Worm (Caenorhabditis elegans): Measurements from ENCODE around the gene ufm-1.

Gene ufm-1

ce11 chrIII:7891573-7892306, 33.0 kb downstream of the ufm-1 start, which contains the start of the genes ZK688.5 and fahd-1:
Gene ZK688.5 (minus strand): TSS chrIII:7891623.
Gene fahd-1 (plus strand): TSS chrIII:7892256.
- TF ChIP-seq sea-1 (GFP tag; conservative IDR thresholded peaks at IDR 0.05): peak; percentile 58; the same call in 1 of the 2 replicates
- peak; percentile 10 for TF ChIP-seq F13C5.2 (tag; optimal IDR thresholded peaks at IDR 0.05)
- TF ChIP-seq tbx-11 (GFP tag; IDR thresholded peaks at IDR 0.05): no peak

DNA sequence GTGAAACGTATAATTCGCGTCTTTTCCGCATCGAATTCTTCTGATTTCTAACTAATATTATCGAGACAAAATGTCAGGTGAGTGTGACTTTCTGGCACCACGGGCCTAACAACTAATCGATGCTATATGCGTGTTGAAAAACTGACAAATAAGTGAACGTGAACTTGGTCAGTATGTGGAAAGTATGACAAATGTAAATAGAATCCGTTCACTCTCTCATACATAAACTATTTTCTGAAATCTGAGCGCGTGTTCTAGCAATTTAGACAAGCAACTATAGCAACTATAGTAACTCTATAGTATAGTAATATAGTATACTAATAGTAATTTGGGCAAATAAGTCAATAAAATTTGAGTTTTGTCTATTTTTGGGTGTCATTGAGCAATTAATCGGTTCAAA, 33.6 kb downstream of the ufm-1 start:
- TF ChIP-seq ceh-13 (GFP tag; optimal IDR thresholded peaks at IDR 0.05) (no peak), hmg-4 (GFP tag; optimal IDR thresholded peaks at IDR 0.05) (no peak), flt-1 (GFP tag; IDR thresholded peaks at IDR 0.05) (no peak), sea-1 (GFP tag; conservative IDR thresholded peaks at IDR 0.05) (no peak), ets-7 (tag; optimal IDR thresholded peaks at IDR 0.05) (no peak), F13C5.2 (tag; optimal IDR thresholded peaks at IDR 0.05) (no peak), ceh-36 (tag; optimal IDR thresholded peaks at IDR 0.05) (no peak), pes-1 (GFP tag; IDR thresholded peaks at IDR 0.05) (no peak), tra-4 (tag; optimal IDR thresholded peaks at IDR 0.05) (no peak)

- TF ChIP-seq ama-1 (optimal IDR thresholded peaks at IDR 0.05) (no peak), hmbx-1 (tag; optimal IDR thresholded peaks at IDR 0.05) (no peak), tra-4 (tag; optimal IDR thresholded peaks at IDR 0.05) (no peak), ceh-36 (tag; optimal IDR thresholded peaks at IDR 0.05) (no peak), hnd-1 (tag; optimal IDR thresholded peaks at IDR 0.05) (no peak), sea-1 (GFP tag; conservative IDR thresholded peaks at IDR 0.05) (no peak), tbx-37 (GFP tag; conservative IDR thresholded peaks at IDR 0.05) (no peak)
Measured at ce11 chrIII:7893224-7893623, 34.4 kb downstream of the ufm-1 start.

DNA sequence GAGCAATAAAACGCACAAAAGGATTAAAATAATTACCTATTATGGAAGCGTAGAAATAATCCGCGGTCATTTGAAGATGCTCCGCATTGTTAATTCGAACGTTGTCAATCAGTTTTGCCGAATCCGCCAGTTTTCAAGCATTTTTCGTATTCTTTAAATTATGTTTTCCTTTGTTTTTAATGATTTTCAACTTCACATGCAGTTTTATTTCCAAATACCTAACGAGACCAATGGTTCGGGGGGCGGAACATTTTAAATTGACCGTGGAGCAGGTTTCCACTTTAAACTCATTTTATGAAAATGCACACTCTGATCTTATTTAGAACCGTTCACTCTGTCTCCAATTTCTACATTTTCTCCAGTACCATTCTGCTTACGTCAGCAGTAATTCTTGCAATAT, 35.9 kb downstream of the ufm-1 start, which contains the start of gene ZK688.4:
Gene ZK688.4, plus strand, starts transcription at position 301 of the 400 bp plus-strand sequence.
- TF ChIP-seq ceh-36 (tag; optimal IDR thresholded peaks at IDR 0.05) (no peak), hmbx-1 (tag; optimal IDR thresholded peaks at IDR 0.05) (no peak), ets-7 (tag; optimal IDR thresholded peaks at IDR 0.05) (no peak), pes-1 (GFP tag; IDR thresholded peaks at IDR 0.05) (no peak), flt-1 (GFP tag; IDR thresholded peaks at IDR 0.05) (no peak), hmg-4 (GFP tag; optimal IDR thresholded peaks at IDR 0.05) (no peak), tra-4 (tag; optimal IDR thresholded peaks at IDR 0.05) (no peak), hnd-1 (tag; optimal IDR thresholded peaks at IDR 0.05) (no peak), ama-1 (optimal IDR thresholded peaks at IDR 0.05) (no peak), F13C5.2 (tag; optimal IDR thresholded peaks at IDR 0.05) (no peak), B0310.2 (tag; optimal IDR thresholded peaks at IDR 0.05) (no peak), tbx-37 (GFP tag; conservative IDR thresholded peaks at IDR 0.05) (no peak), scrt-1 (GFP tag; IDR thresholded peaks at IDR 0.05) (no peak), sea-1 (GFP tag; conservative IDR thresholded peaks at IDR 0.05) (no peak), tbx-11 (GFP tag; IDR thresholded peaks at IDR 0.05) (no peak)

DNA sequence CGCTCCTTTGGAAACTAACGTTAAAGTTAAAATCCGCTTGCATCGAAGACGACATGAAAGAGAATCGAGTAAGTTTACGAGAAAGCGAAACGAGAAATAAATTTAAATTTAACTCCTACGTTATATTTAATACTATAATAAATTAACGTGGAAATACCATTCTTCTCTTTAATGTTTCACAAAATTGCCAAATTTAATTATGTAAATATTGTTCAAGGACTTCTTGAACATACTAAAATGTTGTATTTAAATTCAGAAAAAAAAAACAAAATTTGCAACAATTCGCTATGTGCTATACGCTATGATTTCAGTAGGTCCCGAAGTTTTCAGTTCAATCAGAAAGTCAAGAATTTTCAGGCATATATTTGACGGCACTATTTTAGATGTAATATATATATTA, 38.1 kb downstream of the ufm-1 start, which contains the start of gene ZK688.10:
Gene ZK688.10, minus strand, starts transcription at position 101 of the 400 bp plus-strand sequence.
- TF ChIP-seq tra-4 (tag; optimal IDR thresholded peaks at IDR 0.05) (no peak), aly-1 (tag; optimal IDR thresholded peaks at IDR 0.05) (no peak), ama-1 (optimal IDR thresholded peaks at IDR 0.05) (no peak), ceh-36 (tag; optimal IDR thresholded peaks at IDR 0.05) (no peak), pes-1 (GFP tag; IDR thresholded peaks at IDR 0.05) (no peak), hmbx-1 (tag; optimal IDR thresholded peaks at IDR 0.05) (no peak)

DNA sequence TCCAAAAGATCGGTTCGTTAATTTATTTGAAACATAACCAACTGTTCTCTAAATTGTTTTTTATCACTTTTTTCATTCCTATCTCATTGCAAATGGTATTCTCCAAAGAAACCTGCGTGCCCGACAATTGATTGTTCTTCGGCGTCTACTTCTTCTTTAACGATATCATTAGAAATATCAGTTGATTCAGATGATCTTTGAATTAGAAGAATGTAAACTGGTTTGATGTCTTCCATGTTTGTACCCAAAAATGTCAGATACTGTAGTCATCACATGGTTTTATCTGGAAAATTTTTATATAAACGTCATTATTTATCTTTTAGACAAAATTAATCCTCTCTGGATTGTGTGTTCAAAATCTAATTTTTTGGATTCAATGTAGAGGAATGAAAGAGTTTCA, 39.0 kb downstream of the ufm-1 start:
- no peak for TF ChIP-seq hmbx-1 (tag; optimal IDR thresholded peaks at IDR 0.05)
- no peak for TF ChIP-seq ceh-36 (tag; optimal IDR thresholded peaks at IDR 0.05)
- TF ChIP-seq ets-7 (tag; optimal IDR thresholded peaks at IDR 0.05): no peak
- no peak for TF ChIP-seq tra-4 (tag; optimal IDR thresholded peaks at IDR 0.05)
- no peak for TF ChIP-seq F13C5.2 (tag; optimal IDR thresholded peaks at IDR 0.05)
- no peak for TF ChIP-seq ama-1 (optimal IDR thresholded peaks at IDR 0.05)
- no peak for TF ChIP-seq hmg-4 (GFP tag; optimal IDR thresholded peaks at IDR 0.05)
- no peak for TF ChIP-seq aly-1 (tag; optimal IDR thresholded peaks at IDR 0.05)
- no peak for TF ChIP-seq tbx-37 (GFP tag; conservative IDR thresholded peaks at IDR 0.05)

DNA sequence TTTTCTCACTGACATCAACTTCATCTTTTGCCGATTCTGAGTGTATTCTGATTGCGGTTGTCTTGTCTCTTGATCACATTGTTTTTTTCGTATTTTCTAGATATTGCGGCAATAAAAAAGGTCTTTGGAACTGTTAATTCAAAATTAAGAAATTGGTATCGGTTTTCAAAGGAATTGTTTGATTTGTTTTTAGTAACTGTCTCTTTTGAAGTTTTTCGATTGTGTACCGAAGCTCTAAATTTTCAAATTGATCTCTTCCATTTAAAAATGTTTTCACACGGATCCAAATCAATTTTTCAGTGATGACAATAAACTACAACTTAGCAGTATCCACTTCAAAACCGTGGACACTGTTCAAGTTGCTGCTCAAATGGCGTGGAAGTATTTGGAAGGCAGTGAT, 42.0 kb downstream of the ufm-1 start, which contains the start of gene best-24:
Gene best-24, plus strand, starts transcription at position 301 of the 400 bp plus-strand sequence.
- TF ChIP-seq tbx-37 (GFP tag; conservative IDR thresholded peaks at IDR 0.05) (no peak), pes-1 (GFP tag; IDR thresholded peaks at IDR 0.05) (no peak), scrt-1 (GFP tag; IDR thresholded peaks at IDR 0.05) (no peak), ets-7 (tag; optimal IDR thresholded peaks at IDR 0.05) (no peak), sea-1 (GFP tag; conservative IDR thresholded peaks at IDR 0.05) (no peak), flt-1 (GFP tag; IDR thresholded peaks at IDR 0.05) (no peak), B0310.2 (tag; optimal IDR thresholded peaks at IDR 0.05) (no peak), tra-4 (tag; optimal IDR thresholded peaks at IDR 0.05) (no peak), aly-1 (tag; optimal IDR thresholded peaks at IDR 0.05) (no peak), hmg-4 (GFP tag; optimal IDR thresholded peaks at IDR 0.05) (no peak), hnd-1 (tag; optimal IDR thresholded peaks at IDR 0.05) (no peak), tbx-11 (GFP tag; IDR thresholded peaks at IDR 0.05) (no peak), ama-1 (optimal IDR thresholded peaks at IDR 0.05) (no peak)

- TF ChIP-seq ama-1 (optimal IDR thresholded peaks at IDR 0.05): no peak
- TF ChIP-seq tra-4 (tag; optimal IDR thresholded peaks at IDR 0.05): no peak
- TF ChIP-seq aly-1 (tag; optimal IDR thresholded peaks at IDR 0.05): no peak
- TF ChIP-seq sea-1 (GFP tag; conservative IDR thresholded peaks at IDR 0.05): no peak
- TF ChIP-seq B0310.2 (tag; optimal IDR thresholded peaks at IDR 0.05): no peak
- no peak for TF ChIP-seq ets-7 (tag; optimal IDR thresholded peaks at IDR 0.05)
- TF ChIP-seq flt-1 (GFP tag; IDR thresholded peaks at IDR 0.05): no peak
- no peak for TF ChIP-seq ceh-36 (tag; optimal IDR thresholded peaks at IDR 0.05)
- TF ChIP-seq hmg-4 (GFP tag; optimal IDR thresholded peaks at IDR 0.05): no peak
- TF ChIP-seq pes-1 (GFP tag; IDR thresholded peaks at IDR 0.05): no peak
- TF ChIP-seq ceh-13 (GFP tag; optimal IDR thresholded peaks at IDR 0.05): no peak
- TF ChIP-seq hnd-1 (tag; optimal IDR thresholded peaks at IDR 0.05): no peak
- TF ChIP-seq tbx-11 (GFP tag; IDR thresholded peaks at IDR 0.05): no peak
- no peak for TF ChIP-seq tbx-37 (GFP tag; conservative IDR thresholded peaks at IDR 0.05)
- no peak for TF ChIP-seq scrt-1 (GFP tag; IDR thresholded peaks at IDR 0.05)
- no peak for TF ChIP-seq F13C5.2 (tag; optimal IDR thresholded peaks at IDR 0.05)
Measured at ce11 chrIII:7903427-7903826, 44.6 kb downstream of the ufm-1 start.

Data from whole organism, early embryonic.